Worm (Caenorhabditis elegans) whole organism, dauer: ENCODE data around the gene F53C3.6.

Source experiments
- unc-62 ChIP-seq: sonication (generic microtip); optimal IDR thresholded peaks from 2 replicates; lab custom pipeline; 2017; ENCODE audit warnings: missing biosample characterization, missing genetic modification reagents, missing genetic modification characterization

Gene F53C3.6

ce11 chrII:3897758-3898494 lies at the start of gene F53C3.6:
Gene F53C3.6 (plus strand): TSS chrII:3898142.
- no peak for TF ChIP-seq unc-62

- TF ChIP-seq unc-62, result no peak
Observed at ce11 chrII:3850655-3851054, 47.3 kb upstream of the F53C3.6 start, which contains the start of gene nhr-72. Gene nhr-72 (minus strand): TSS chrII:3850755.

- TF ChIP-seq unc-62, result no peak
Observed at ce11 chrII:3852654-3853053, 45.3 kb upstream of the F53C3.6 start, which contains the start of gene nhr-257. Gene nhr-257 (plus strand): TSS chrII:3852954.

- no peak for TF ChIP-seq unc-62
Observed at ce11 chrII:3860826-3861225, 37.1 kb upstream of the F53C3.6 start, which contains the start of gene oac-11. Gene oac-11 (minus strand): TSS chrII:3860926.

ce11 chrII:3862053-3862452 lies 35.9 kb upstream of the F53C3.6 start:
- TF ChIP-seq unc-62, result no peak

ce11 chrII:3864652-3865051 lies 33.3 kb upstream of the F53C3.6 start, which contains the start of gene nhr-261:
Gene nhr-261 (minus strand): TSS chrII:3864752.
- TF ChIP-seq unc-62, result no peak

- no peak for TF ChIP-seq unc-62
Observed at ce11 chrII:3869601-3870000, 28.3 kb upstream of the F53C3.6 start, which contains the start of gene oac-10. Gene oac-10 (plus strand): TSS chrII:3869901.

ce11 chrII:3877127-3877526 lies 20.8 kb upstream of the F53C3.6 start, which contains the start of gene nep-3:
Gene nep-3 (minus strand): TSS chrII:3877227.
- TF ChIP-seq unc-62, result no peak

- no peak for TF ChIP-seq unc-62
Observed at ce11 chrII:3877874-3878273, 20.1 kb upstream of the F53C3.6 start, which contains the start of gene sdz-7. Gene sdz-7 (minus strand): TSS chrII:3877974.

- no peak for TF ChIP-seq unc-62
Observed at ce11 chrII:3878330-3878729, 19.6 kb upstream of the F53C3.6 start, which contains the start of gene srh-250. Gene srh-250 (plus strand): TSS chrII:3878630.

- TF ChIP-seq unc-62, result no peak
Observed at ce11 chrII:3879945-3880344, 18.0 kb upstream of the F53C3.6 start, which contains the start of gene nhr-166. Gene nhr-166 (plus strand): TSS chrII:3880245.

- no peak for TF ChIP-seq unc-62
Observed at ce11 chrII:3891124-3891523, 6.8 kb upstream of the F53C3.6 start, which contains the start of gene F53C3.8. Gene F53C3.8 (plus strand): TSS chrII:3891424.

- TF ChIP-seq unc-62, result no peak
Observed at ce11 chrII:3893911-3894310, 4.0 kb upstream of the F53C3.6 start.

- no peak for TF ChIP-seq unc-62
Observed at ce11 chrII:3894755-3895154, 3.2 kb upstream of the F53C3.6 start, which contains the start of gene F53C3.7. Gene F53C3.7 (plus strand): TSS chrII:3895055.

ce11 chrII:3896920-3897319 lies 1.0 kb upstream of the F53C3.6 start:
- TF ChIP-seq unc-62, result no peak

- TF ChIP-seq unc-62, result no peak
Observed at ce11 chrII:3901108-3901507, 3.2 kb downstream of the F53C3.6 start, which contains the start of gene F53C3.4. Gene F53C3.4 (plus strand): TSS chrII:3901408.

- TF ChIP-seq unc-62, result no peak
Observed at ce11 chrII:3902798-3903197, 4.9 kb downstream of the F53C3.6 start, which contains the start of gene F53C3.3. Gene F53C3.3 (plus strand): TSS chrII:3902856.
